Fruit fly (Drosophila melanogaster): ENCODE data around the gene ND-51.

Gene ND-51

DNA sequence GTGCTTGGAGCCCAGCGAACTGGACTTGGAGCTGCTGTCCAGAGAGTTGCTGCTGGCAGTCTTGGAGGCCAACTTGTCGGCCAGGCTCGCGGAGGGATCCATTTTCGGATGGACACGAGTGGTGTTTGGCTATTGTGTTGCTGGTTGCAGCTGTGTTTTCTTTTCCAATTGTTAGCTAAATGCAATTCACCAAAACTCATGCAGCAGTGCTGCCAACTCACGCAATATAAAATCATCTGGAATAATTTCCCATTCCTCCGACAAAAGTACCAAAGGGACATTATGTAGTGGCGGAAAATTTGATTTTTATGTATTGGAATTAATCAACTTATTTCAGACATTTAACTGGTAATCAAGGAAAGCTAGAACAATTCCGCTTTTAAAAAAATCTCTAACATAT is 25.8 kb downstream of the ND-51 start, which contains the start of gene mtm (continued):
- TF ChIP-seq D (optimal IDR thresholded peaks at IDR 0.05) (no peak), D (GFP tag; optimal IDR thresholded peaks at IDR 0.05) (no peak), CG12299 (tag; optimal IDR thresholded peaks at IDR 0.05) (no peak), fu2 (GFP tag; optimal IDR thresholded peaks at IDR 0.05) (no peak), CG2116 (GFP tag; optimal IDR thresholded peaks at IDR 0.05) (peak; percentile 12), Deaf1 (tag; optimal IDR thresholded peaks at IDR 0.05) (no peak), CG1603 (tag; optimal IDR thresholded peaks at IDR 0.05) (peak; percentile 53), Mes4 (GFP tag; optimal IDR thresholded peaks at IDR 0.05) (no peak), nerfin-1 (tag; optimal IDR thresholded peaks at IDR 0.05) (peak; percentile 69), Dp (GFP tag; optimal IDR thresholded peaks at IDR 0.05) (peak; percentile 87), CG10543 (GFP tag; optimal IDR thresholded peaks at IDR 0.05) (no peak), pzg (GFP tag; optimal IDR thresholded peaks at IDR 0.05) (peak; percentile 53), CG11456 (GFP tag; IDR thresholded peaks at IDR 0.05) (no peak), BEAF-32 (GFP tag; optimal IDR thresholded peaks at IDR 0.05) (peak; percentile 3), Bteb2 (GFP tag; optimal IDR thresholded peaks at IDR 0.05) (no peak), kah (GFP tag; optimal IDR thresholded peaks at IDR 0.05) (peak; percentile 35), CG34224 (GFP tag; IDR thresholded peaks at IDR 0.05; ENCODE audit: partially characterized antibody) (no peak), Ets97D (GFP tag; optimal IDR thresholded peaks at IDR 0.05) (peak; percentile 43), CG17612 (GFP tag; IDR thresholded peaks at IDR 0.05) (no peak), abd-A (tag; optimal IDR thresholded peaks at IDR 0.05) (no peak), CG15514 (GFP tag; optimal IDR thresholded peaks at IDR 0.05) (peak; percentile 21), Dll (GFP tag; IDR thresholded peaks at IDR 0.05; ENCODE audit: partially characterized antibody) (0 out of 4 replicates have a peak, but pooled peaks have one; percentile 19), amos (GFP tag; IDR thresholded peaks at IDR 0.05; ENCODE audit: partially characterized antibody) (peak; percentile 18; the same call in 1 of the 2 replicates), CG8281 (tag; optimal IDR thresholded peaks at IDR 0.05) (no peak), tap (tag; optimal IDR thresholded peaks at IDR 0.05) (no peak), Spps (tag; optimal IDR thresholded peaks at IDR 0.05) (no peak), CG42726 (GFP tag; IDR thresholded peaks at IDR 0.05; ENCODE audit: partially characterized antibody) (no peak), CG13894 (tag; optimal IDR thresholded peaks at IDR 0.05) (no peak), CG4617 (GFP tag; optimal IDR thresholded peaks at IDR 0.05; ENCODE audit: borderline replicate concordance) (peak; percentile 67), Elba2 (GFP tag; optimal IDR thresholded peaks at IDR 0.05) (peak; percentile 45), Myb (GFP tag; optimal IDR thresholded peaks at IDR 0.05) (no peak), gfzf (GFP tag; optimal IDR thresholded peaks at IDR 0.05) (peak; percentile 8), Dad (GFP tag; optimal IDR thresholded peaks at IDR 0.05) (no peak), Awh (GFP tag; IDR thresholded peaks at IDR 0.05) (no peak), H2.0 (GFP tag; IDR thresholded peaks at IDR 0.05) (no peak), CG16863 (GFP tag; optimal IDR thresholded peaks at IDR 0.05) (no peak), D19B (GFP tag; optimal IDR thresholded peaks at IDR 0.05) (no peak)

DNA sequence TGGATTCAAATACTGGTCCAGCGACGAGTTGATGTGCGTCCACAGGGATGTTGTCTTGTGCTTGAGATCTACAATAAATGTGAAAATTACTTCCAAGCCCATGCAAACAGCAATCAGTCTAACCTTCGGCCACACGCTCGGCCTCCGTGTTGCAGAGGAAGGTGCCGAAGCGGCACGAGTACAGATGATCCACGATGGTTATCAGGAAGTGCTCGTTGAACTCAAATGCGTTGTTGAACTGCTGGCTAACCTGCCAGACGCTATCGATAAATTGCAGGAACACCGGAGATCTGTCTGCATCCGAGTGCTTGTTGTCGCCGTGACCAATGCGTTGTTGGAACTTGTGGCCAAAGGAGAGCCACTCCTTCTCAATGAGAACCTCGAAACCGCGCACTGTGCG is 27.4 kb downstream of the ND-51 start:
- no peak for TF ChIP-seq D19A (tag; optimal IDR thresholded peaks at IDR 0.05)
- TF ChIP-seq CG11093 (GFP tag; IDR thresholded peaks at IDR 0.05) = no peak
- no peak for TF ChIP-seq CG10321 (GFP tag; IDR thresholded peaks at IDR 0.05)
- no peak for TF ChIP-seq zf30C (GFP tag; optimal IDR thresholded peaks at IDR 0.05)
- no peak for TF ChIP-seq sug (tag; optimal IDR thresholded peaks at IDR 0.05)
- no peak for TF ChIP-seq E2f1 (GFP tag; IDR thresholded peaks at IDR 0.05)
